Worm (Caenorhabditis elegans): ENCODE measurements around the gene str-2.
A peak's percentile ranks its signal among the peaks of the same experiment; 100 is the strongest.

str-2 gene

ce11 chrV:9796002-9796401 lies 28.0 kb downstream of the str-2 start:
- no peak for TF ChIP-seq M03D4.4 (tag; optimal IDR thresholded peaks at IDR 0.05)
- TF ChIP-seq ceh-43 (GFP tag; optimal IDR thresholded peaks at IDR 0.05), result no peak
- TF ChIP-seq bed-3 (GFP tag; optimal IDR thresholded peaks at IDR 0.05), result no peak
- TF ChIP-seq lin-32 (GFP tag; optimal IDR thresholded peaks at IDR 0.05), result no peak
- TF ChIP-seq ces-1 (GFP tag; optimal IDR thresholded peaks at IDR 0.05), result peak; percentile 17
- no peak for TF ChIP-seq flh-1 (GFP tag; optimal IDR thresholded peaks at IDR 0.05)
- TF ChIP-seq zip-8 (tag; optimal IDR thresholded peaks at IDR 0.05), result no peak
- no peak for TF ChIP-seq elt-1 (tag; optimal IDR thresholded peaks at IDR 0.05; ENCODE audit: borderline replicate concordance, insufficient read depth)

- TF ChIP-seq elt-1 (tag; optimal IDR thresholded peaks at IDR 0.05; ENCODE audit: borderline replicate concordance, insufficient read depth) (no peak), mep-1 (tag; optimal IDR thresholded peaks at IDR 0.05) (no peak), nhr-76 (tag; optimal IDR thresholded peaks at IDR 0.05) (no peak), hlh-1 (tag; optimal IDR thresholded peaks at IDR 0.05) (no peak), ceh-39 (tag; optimal IDR thresholded peaks at IDR 0.05) (no peak), blmp-1 (tag; optimal IDR thresholded peaks at IDR 0.05) (no peak), bed-3 (GFP tag; optimal IDR thresholded peaks at IDR 0.05) (no peak), unc-62 (GFP tag; optimal IDR thresholded peaks at IDR 0.05) (no peak), nhr-28 (tag; optimal IDR thresholded peaks at IDR 0.05) (no peak), snpc-4 (tag; optimal IDR thresholded peaks at IDR 0.05) (no peak), drap-1 (GFP tag; optimal IDR thresholded peaks at IDR 0.05) (no peak), pha-4 (tag; optimal IDR thresholded peaks at IDR 0.05) (no peak), sptf-1 (tag; optimal IDR thresholded peaks at IDR 0.05) (no peak), lin-13 (tag; optimal IDR thresholded peaks at IDR 0.05) (no peak), unc-39 (tag; optimal IDR thresholded peaks at IDR 0.05) (no peak), mab-5 (tag; optimal IDR thresholded peaks at IDR 0.05) (no peak)
Observed at ce11 chrV:9794997-9795396, 29.1 kb downstream of the str-2 start.

- TF ChIP-seq unc-39 (tag; optimal IDR thresholded peaks at IDR 0.05), result no peak
- no peak for TF ChIP-seq drap-1 (GFP tag; optimal IDR thresholded peaks at IDR 0.05)
- no peak for TF ChIP-seq sptf-1 (tag; optimal IDR thresholded peaks at IDR 0.05)
- no peak for TF ChIP-seq unc-120 (tag; optimal IDR thresholded peaks at IDR 0.05; ENCODE audit: poor library complexity, severe bottlenecking)
- TF ChIP-seq nhr-2 (tag; optimal IDR thresholded peaks at IDR 0.05), result no peak
- TF ChIP-seq hlh-1 (tag; optimal IDR thresholded peaks at IDR 0.05), result no peak
- TF ChIP-seq elt-3 (tag; optimal IDR thresholded peaks at IDR 0.05), result no peak
- no peak for TF ChIP-seq sem-2 (GFP tag; optimal IDR thresholded peaks at IDR 0.05)
Observed at ce11 chrV:9791332-9791731, 32.7 kb downstream of the str-2 start, which contains the start of gene lipl-2. Gene lipl-2 (plus strand): TSS chrV:9791567.

ce11 chrV:9789657-9790261 lies 34.3 kb downstream of the str-2 start, which contains the start of gene ztf-7:
Gene ztf-7 (minus strand): TSS chrV:9789707.
- TF ChIP-seq ceh-43 (GFP tag; optimal IDR thresholded peaks at IDR 0.05), result no peak
- TF ChIP-seq nhr-28 (tag; optimal IDR thresholded peaks at IDR 0.05), result no peak
- peak; percentile 68 for TF ChIP-seq sptf-1 (tag; optimal IDR thresholded peaks at IDR 0.05)
- peak; percentile 72 for TF ChIP-seq hlh-1 (tag; optimal IDR thresholded peaks at IDR 0.05)
- no peak for TF ChIP-seq elt-1 (tag; optimal IDR thresholded peaks at IDR 0.05; ENCODE audit: borderline replicate concordance, insufficient read depth)
- TF ChIP-seq unc-120 (tag; optimal IDR thresholded peaks at IDR 0.05; ENCODE audit: poor library complexity, severe bottlenecking), result no peak
- TF ChIP-seq zip-8 (tag; optimal IDR thresholded peaks at IDR 0.05), result no peak
- TF ChIP-seq unc-39 (tag; optimal IDR thresholded peaks at IDR 0.05), result no peak
- peak; percentile 92 for TF ChIP-seq mep-1 (tag; optimal IDR thresholded peaks at IDR 0.05)
- TF ChIP-seq ham-2 (GFP tag; optimal IDR thresholded peaks at IDR 0.05), result no peak
- TF ChIP-seq flh-1 (GFP tag; optimal IDR thresholded peaks at IDR 0.05), result no peak
- no peak for TF ChIP-seq cnd-1 (tag; optimal IDR thresholded peaks at IDR 0.05)
- no peak for TF ChIP-seq nhr-12 (tag; optimal IDR thresholded peaks at IDR 0.05)
- no peak for TF ChIP-seq blmp-1 (tag; optimal IDR thresholded peaks at IDR 0.05)
- no peak for TF ChIP-seq ces-1 (GFP tag; optimal IDR thresholded peaks at IDR 0.05)
- TF ChIP-seq mab-5 (tag; optimal IDR thresholded peaks at IDR 0.05), result no peak
- TF ChIP-seq elt-3 (tag; optimal IDR thresholded peaks at IDR 0.05), result no peak
- no peak for TF ChIP-seq nhr-76 (tag; optimal IDR thresholded peaks at IDR 0.05)
- no peak for TF ChIP-seq lsy-2 (tag; optimal IDR thresholded peaks at IDR 0.05)
- no peak for TF ChIP-seq mls-2 (tag; optimal IDR thresholded peaks at IDR 0.05)
- peak; percentile 42 for TF ChIP-seq nhr-237 (tag; optimal IDR thresholded peaks at IDR 0.05)
- TF ChIP-seq nhr-2 (tag; optimal IDR thresholded peaks at IDR 0.05), result no peak
- TF ChIP-seq unc-62 (GFP tag; optimal IDR thresholded peaks at IDR 0.05), result peak; percentile 67
- no peak for TF ChIP-seq bed-3 (GFP tag; optimal IDR thresholded peaks at IDR 0.05)
- TF ChIP-seq snpc-4 (tag; optimal IDR thresholded peaks at IDR 0.05), result no peak
- no peak for TF ChIP-seq sem-2 (GFP tag; optimal IDR thresholded peaks at IDR 0.05)
- TF ChIP-seq lin-13 (tag; optimal IDR thresholded peaks at IDR 0.05), result peak; percentile 84
- TF ChIP-seq tbx-8 (GFP tag; optimal IDR thresholded peaks at IDR 0.05), result no peak
- TF ChIP-seq pha-4 (tag; optimal IDR thresholded peaks at IDR 0.05), result peak; percentile 84
- TF ChIP-seq ztf-11 (tag; optimal IDR thresholded peaks at IDR 0.05), result no peak
- TF ChIP-seq lin-32 (GFP tag; optimal IDR thresholded peaks at IDR 0.05), result peak; percentile 4
- TF ChIP-seq ceh-83 (GFP tag; optimal IDR thresholded peaks at IDR 0.05), result no peak
- TF ChIP-seq M03D4.4 (tag; optimal IDR thresholded peaks at IDR 0.05), result no peak
- TF ChIP-seq drap-1 (GFP tag; optimal IDR thresholded peaks at IDR 0.05), result no peak
- TF ChIP-seq ceh-39 (tag; optimal IDR thresholded peaks at IDR 0.05), result no peak
